Worm (Caenorhabditis elegans): ENCODE measurements around the gene lgc-35.

Gene lgc-35

DNA sequence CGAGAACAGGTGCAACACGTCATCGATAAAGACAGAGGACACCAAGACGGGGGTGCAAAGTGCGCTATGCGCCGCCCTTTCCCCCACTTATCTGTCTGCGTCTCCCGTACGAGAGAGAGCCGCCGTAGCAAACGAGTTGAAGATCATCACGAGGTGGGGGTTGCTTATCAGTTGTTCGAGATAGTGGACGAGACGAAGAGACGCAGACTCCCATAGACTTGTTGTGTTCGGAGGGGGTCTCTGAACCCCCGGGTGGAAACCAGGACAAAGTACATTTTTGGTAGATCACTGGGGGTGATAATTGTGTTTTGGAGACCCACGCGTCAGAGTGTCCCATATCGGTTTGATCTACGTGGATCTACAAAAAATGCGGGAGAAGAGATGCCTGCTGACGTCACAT is 41.1 kb downstream of the lgc-35 start:
- peak; percentile 94 for TF ChIP-seq nhr-19 (GFP tag; conservative IDR thresholded peaks at IDR 0.05)
- no peak for TF ChIP-seq aly-2 (tag; optimal IDR thresholded peaks at IDR 0.05)
- TF ChIP-seq nhr-28 (tag; optimal IDR thresholded peaks at IDR 0.05), result no peak
- peak; percentile 62 to 94 for TF ChIP-seq mdl-1 (tag; optimal IDR thresholded peaks at IDR 0.05)
- TF ChIP-seq pag-3 (tag; optimal IDR thresholded peaks at IDR 0.05; ENCODE audit: borderline replicate concordance, insufficient read depth), result no peak
- peak; percentile 85 for TF ChIP-seq nhr-11 (tag; optimal IDR thresholded peaks at IDR 0.05)
- TF ChIP-seq sptf-1 (tag; optimal IDR thresholded peaks at IDR 0.05), result no peak
- TF ChIP-seq nhr-237 (tag; optimal IDR thresholded peaks at IDR 0.05), result no peak
- TF ChIP-seq ztf-4 (tag; optimal IDR thresholded peaks at IDR 0.05), result peak; percentile 82
- peak; percentile 48 for TF ChIP-seq mef-2 (tag; optimal IDR thresholded peaks at IDR 0.05)
- no peak for TF ChIP-seq nhr-76 (tag; optimal IDR thresholded peaks at IDR 0.05)
- TF ChIP-seq nhr-47 (tag; optimal IDR thresholded peaks at IDR 0.05), result peak; percentile 87
- TF ChIP-seq ceh-88 (GFP tag; IDR thresholded peaks at IDR 0.05), result peak; percentile 62
- peak; percentile 97 for TF ChIP-seq nhr-71 (tag; optimal IDR thresholded peaks at IDR 0.05)
- TF ChIP-seq swsn-7 (tag; optimal IDR thresholded peaks at IDR 0.05), result peak; percentile 79
- peak; percentile 66 for TF ChIP-seq unc-98 (GFP tag; IDR thresholded peaks at IDR 0.05)
- peak; percentile 13 for TF ChIP-seq hpl-2 (GFP tag; optimal IDR thresholded peaks at IDR 0.05)
- no peak for TF ChIP-seq hlh-4 (tag; optimal IDR thresholded peaks at IDR 0.05)
- TF ChIP-seq aha-1 (tag; optimal IDR thresholded peaks at IDR 0.05), result peak; percentile 71
- TF ChIP-seq lin-35 (GFP tag; optimal IDR thresholded peaks at IDR 0.05), result peak; percentile 62 to 85
- no peak for TF ChIP-seq Y116A8C.19 (tag; optimal IDR thresholded peaks at IDR 0.05; ENCODE audit: borderline replicate concordance)
- TF ChIP-seq efl-3 (GFP tag; optimal IDR thresholded peaks at IDR 0.05), result no peak
- peak; percentile 57 for TF ChIP-seq mep-1 (tag; optimal IDR thresholded peaks at IDR 0.05)
- peak; percentile 95 for TF ChIP-seq elt-2 (tag; optimal IDR thresholded peaks at IDR 0.05)
- TF ChIP-seq grh-1 (GFP tag; IDR thresholded peaks at IDR 0.05), result peak; percentile 99
- TF ChIP-seq hlh-17 (GFP tag; optimal IDR thresholded peaks at IDR 0.05; ENCODE audit: borderline replicate concordance), result no peak
- peak; percentile 87 for TF ChIP-seq rnt-1 (tag; optimal IDR thresholded peaks at IDR 0.05)
- no peak for TF ChIP-seq fkh-10 (GFP tag; optimal IDR thresholded peaks at IDR 0.05)
- TF ChIP-seq nhr-90 (tag; optimal IDR thresholded peaks at IDR 0.05; ENCODE audit: poor library complexity), result peak; percentile 94
- TF ChIP-seq C04F5.9 (tag; optimal IDR thresholded peaks at IDR 0.05), result peak; percentile 42
- no peak for TF ChIP-seq unc-86 (tag; optimal IDR thresholded peaks at IDR 0.05)
- TF ChIP-seq skn-1 (tag; optimal IDR thresholded peaks at IDR 0.05), result peak; percentile 66
- TF ChIP-seq tbx-2 (tag; optimal IDR thresholded peaks at IDR 0.05), result peak; percentile 85
- TF ChIP-seq nhr-12 (tag; optimal IDR thresholded peaks at IDR 0.05), result no peak
- no peak for TF ChIP-seq mab-9 (GFP tag; IDR thresholded peaks at IDR 0.05)
- TF ChIP-seq egl-13 (tag; optimal IDR thresholded peaks at IDR 0.05), result peak; percentile 53
- no peak for TF ChIP-seq F16B12.6 (tag; optimal IDR thresholded peaks at IDR 0.05)
- TF ChIP-seq snu-23 (GFP tag; optimal IDR thresholded peaks at IDR 0.05), result peak; percentile 91
- TF ChIP-seq zag-1 (tag; optimal IDR thresholded peaks at IDR 0.05), result no peak
- TF ChIP-seq efl-1 (optimal IDR thresholded peaks at IDR 0.05), result peak; percentile 67 to 69
- peak; percentile 53 to 95 for TF ChIP-seq efl-1 (GFP tag; optimal IDR thresholded peaks at IDR 0.05 in 1 of 2)
- TF ChIP-seq unc-62 (GFP tag; optimal IDR thresholded peaks at IDR 0.05), result no peak
- peak; percentile 75 for TF ChIP-seq xbp-1 (tag; optimal IDR thresholded peaks at IDR 0.05)
- peak in 4 of 6 experiments; percentile 60 to 92 (median 78) for TF ChIP-seq elt-3 (tag; optimal IDR thresholded peaks at IDR 0.05)
- peak; percentile 45 for TF ChIP-seq blmp-1 (tag; optimal IDR thresholded peaks at IDR 0.05)
- peak; percentile 59 for TF ChIP-seq snpc-4 (tag; optimal IDR thresholded peaks at IDR 0.05)
- TF ChIP-seq tlp-1 (tag; optimal IDR thresholded peaks at IDR 0.05), result no peak
- TF ChIP-seq vab-15 (tag; optimal IDR thresholded peaks at IDR 0.05), result no peak
- no peak for TF ChIP-seq fkh-4 (tag; optimal IDR thresholded peaks at IDR 0.05; ENCODE audit: borderline replicate concordance)
- no peak for TF ChIP-seq unc-30 (tag; optimal IDR thresholded peaks at IDR 0.05)
- TF ChIP-seq fos-1 (tag; optimal IDR thresholded peaks at IDR 0.05), result peak; percentile 14
- TF ChIP-seq ama-1 (optimal IDR thresholded peaks at IDR 0.05), result no peak
- peak; percentile 96 for TF ChIP-seq lin-14 (GFP tag; optimal IDR thresholded peaks at IDR 0.05)
- peak; percentile 43 for TF ChIP-seq lin-39 (tag; optimal IDR thresholded peaks at IDR 0.05)

All from whole organism, L1 larva.